Fruit fly (Drosophila melanogaster): ENCODE results near the gene CG14324.

The CG14324 gene

dm6 chr3R:17619726-17620282, 1.2 kb upstream of the CG14324 start (continued):
- TF ChIP-seq caup (GFP tag; optimal IDR thresholded peaks at IDR 0.05; ENCODE audit: severe bottlenecking) (no peak), CG7745 (tag; optimal IDR thresholded peaks at IDR 0.05) (peak; percentile 54), CG8388 (GFP tag; optimal IDR thresholded peaks at IDR 0.05) (peak; percentile 6), CG4328 (GFP tag; optimal IDR thresholded peaks at IDR 0.05) (peak; percentile 12), CG7839 (tag; optimal IDR thresholded peaks at IDR 0.05) (peak; percentile 37), dmrt99B (tag; optimal IDR thresholded peaks at IDR 0.05) (peak; percentile 48), CG18476 (GFP tag; optimal IDR thresholded peaks at IDR 0.05) (no peak), zen2 (GFP tag; IDR thresholded peaks at IDR 0.05; ENCODE audit: partially characterized antibody) (peak; percentile 56), PHDP (tag; optimal IDR thresholded peaks at IDR 0.05) (peak; percentile 19), vvl (GFP tag; IDR thresholded peaks at IDR 0.05) (peak; percentile 62; the same call in 1 of the 2 replicates), unc-4 (GFP tag; IDR thresholded peaks at IDR 0.05; ENCODE audit: partially characterized antibody) (peak; percentile 60; the same call in 1 of the 2 replicates), oc (tag; optimal IDR thresholded peaks at IDR 0.05) (peak; percentile 7), CG33557 (GFP tag; optimal IDR thresholded peaks at IDR 0.05) (peak; percentile 24), CG42726 (GFP tag; IDR thresholded peaks at IDR 0.05; ENCODE audit: partially characterized antibody) (peak; percentile 86), bsh (GFP tag; optimal IDR thresholded peaks at IDR 0.05) (peak; percentile 1 to 49), CG10543 (GFP tag; optimal IDR thresholded peaks at IDR 0.05) (no peak), Nf-YC (tag; optimal IDR thresholded peaks at IDR 0.05) (peak; percentile 30), tio (GFP tag; optimal IDR thresholded peaks at IDR 0.05) (no peak), CG16813 (GFP tag; IDR thresholded peaks at IDR 0.05; ENCODE audit: partially characterized antibody) (peak; percentile 94), wor (GFP tag; IDR thresholded peaks at IDR 0.05) (no peak), so (GFP tag; IDR thresholded peaks at IDR 0.05) (peak; percentile 50; the same call in 1 of the 3 replicates), D19A (tag; optimal IDR thresholded peaks at IDR 0.05) (peak; percentile 47), Drgx (GFP tag; IDR thresholded peaks at IDR 0.05) (peak; percentile 70), ato (GFP tag; IDR thresholded peaks at IDR 0.05; ENCODE audit: partially characterized antibody) (peak; percentile 90), CG6854 (GFP tag; optimal IDR thresholded peaks at IDR 0.05) (no peak), CG11504 (tag; optimal IDR thresholded peaks at IDR 0.05) (peak; percentile 4), Stat92E (GFP tag; optimal IDR thresholded peaks at IDR 0.05) (peak in 1 of 3 experiments; percentile 57), CG2875 (GFP tag; optimal IDR thresholded peaks at IDR 0.05) (no peak), scrt (GFP tag; optimal IDR thresholded peaks at IDR 0.05) (peak; percentile 15), Spps (tag; optimal IDR thresholded peaks at IDR 0.05) (peak; percentile 21), Xrp1 (GFP tag; IDR thresholded peaks at IDR 0.05) (peak; percentile 40; the same call in 1 of the 2 replicates), Med (GFP tag) (peak; percentile 73), Bdp1 (GFP tag; optimal IDR thresholded peaks at IDR 0.05) (peak; percentile 99), CG34376 (GFP tag; optimal IDR thresholded peaks at IDR 0.05) (peak; percentile 33), CG3281 (GFP tag; optimal IDR thresholded peaks at IDR 0.05) (peak; percentile 18), nom (GFP tag; optimal IDR thresholded peaks at IDR 0.05) (peak; percentile 96), hkb (optimal IDR thresholded peaks at IDR 0.05) (no peak), hkb (GFP tag; IDR thresholded peaks at IDR 0.05) (peak; percentile 31; the same call in 1 of the 2 replicates), Fer1 (GFP tag; optimal IDR thresholded peaks at IDR 0.05) (peak; percentile 61)

DNA sequence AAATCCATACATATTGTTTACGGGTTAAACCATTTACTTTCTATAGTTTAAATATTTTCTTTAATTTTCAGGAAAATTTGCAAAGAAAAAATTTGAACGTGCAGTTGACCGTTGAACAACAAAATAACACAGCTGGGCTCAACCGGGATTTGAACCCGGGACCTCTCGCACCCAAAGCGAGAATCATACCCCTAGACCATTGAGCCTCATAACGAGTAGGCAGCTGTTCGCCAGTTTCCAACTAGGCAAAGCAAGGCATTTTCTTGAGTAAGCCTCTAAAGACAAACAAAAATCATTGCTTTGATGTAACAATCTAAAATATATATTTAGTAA, 657 bp downstream of the CG14324 start:
- TF ChIP-seq ftz-f1 (GFP tag; optimal IDR thresholded peaks at IDR 0.05) = no peak
- TF ChIP-seq insv (GFP tag; optimal IDR thresholded peaks at IDR 0.05) = no peak
- TF ChIP-seq jigr1 (GFP tag; IDR thresholded peaks at IDR 0.05) = no peak
- peak; percentile 78; the same call in 1 of the 2 replicates for TF ChIP-seq sna (GFP tag; IDR thresholded peaks at IDR 0.05; ENCODE audit: partially characterized antibody)
- no peak for TF ChIP-seq gsb-n (tag; optimal IDR thresholded peaks at IDR 0.05)
- TF ChIP-seq nom (GFP tag; optimal IDR thresholded peaks at IDR 0.05) = peak; percentile 47
- peak; percentile 78 for TF ChIP-seq ato (GFP tag; IDR thresholded peaks at IDR 0.05; ENCODE audit: partially characterized antibody)
- TF ChIP-seq gem (tag; optimal IDR thresholded peaks at IDR 0.05) = no peak
- TF ChIP-seq CG18262 (tag; optimal IDR thresholded peaks at IDR 0.05) = peak; percentile 10
- no peak for TF ChIP-seq CG18599 (GFP tag; optimal IDR thresholded peaks at IDR 0.05)
- peak; percentile 5 for TF ChIP-seq CG7839 (tag; optimal IDR thresholded peaks at IDR 0.05)
- TF ChIP-seq CG34376 (GFP tag; optimal IDR thresholded peaks at IDR 0.05) = peak; percentile 14
- no peak for TF ChIP-seq sisA (GFP tag; IDR thresholded peaks at IDR 0.05)
- no peak for TF ChIP-seq Lpt (GFP tag; optimal IDR thresholded peaks at IDR 0.05)

All from whole organism, embryonic.